Fruit fly (Drosophila melanogaster): ENCODE results near the gene CG9967.

CG9967 gene

dm6 chr2L:2382971-2383370 is 25.8 kb upstream of the CG9967 start, which contains the start of gene PIG-Wa (continued):
- TF ChIP-seq lov (optimal IDR thresholded peaks at IDR 0.05), result no peak
- TF ChIP-seq lov (GFP tag; IDR thresholded peaks at IDR 0.05), result no peak
- TF ChIP-seq CG2129 (GFP tag; IDR thresholded peaks at IDR 0.05; ENCODE audit: partially characterized antibody), result no peak
- TF ChIP-seq jing (GFP tag; optimal IDR thresholded peaks at IDR 0.05), result no peak
- TF ChIP-seq kni (GFP tag; optimal IDR thresholded peaks at IDR 0.05), result no peak
- TF ChIP-seq Dip3 (GFP tag; optimal IDR thresholded peaks at IDR 0.05), result no peak
- peak; percentile 40; the same call in 1 of the 2 replicates for TF ChIP-seq Scr (GFP tag; IDR thresholded peaks at IDR 0.05; ENCODE audit: partially characterized antibody)
- TF ChIP-seq CG9727 (GFP tag; optimal IDR thresholded peaks at IDR 0.05), result no peak
- TF ChIP-seq Gsc (GFP tag; IDR thresholded peaks at IDR 0.05), result no peak
- no peak for TF ChIP-seq CG14050 (GFP tag; IDR thresholded peaks at IDR 0.05)
- no peak for TF ChIP-seq CG18619 (GFP tag; optimal IDR thresholded peaks at IDR 0.05)
- TF ChIP-seq pan (optimal IDR thresholded peaks at IDR 0.05), result no peak
- no peak for TF ChIP-seq pan (GFP tag; optimal IDR thresholded peaks at IDR 0.05 in 1 of 2, IDR thresholded peaks at IDR 0.05 in 1 of 2)
- no peak for TF ChIP-seq Lim3 (GFP tag; IDR thresholded peaks at IDR 0.05)
- TF ChIP-seq H15 (GFP tag; IDR thresholded peaks at IDR 0.05), result no peak
- TF ChIP-seq Bgb (GFP tag; IDR thresholded peaks at IDR 0.05; ENCODE audit: partially characterized antibody), result peak; percentile 56
- TF ChIP-seq CG31365 (tag; optimal IDR thresholded peaks at IDR 0.05), result no peak
- no peak for TF ChIP-seq CG6765 (GFP tag; optimal IDR thresholded peaks at IDR 0.05)
- no peak for TF ChIP-seq Hr3 (GFP tag; optimal IDR thresholded peaks at IDR 0.05)
- TF ChIP-seq wor (GFP tag; IDR thresholded peaks at IDR 0.05), result no peak
- no peak for TF ChIP-seq Nf-YC (tag; optimal IDR thresholded peaks at IDR 0.05)
- TF ChIP-seq CG7987 (GFP tag; optimal IDR thresholded peaks at IDR 0.05), result no peak
- no peak for TF ChIP-seq CG9609 (GFP tag; optimal IDR thresholded peaks at IDR 0.05)
- TF ChIP-seq sd (tag; optimal IDR thresholded peaks at IDR 0.05), result peak; percentile 56
- no peak for TF ChIP-seq toy (GFP tag; IDR thresholded peaks at IDR 0.05)
- TF ChIP-seq otp (GFP tag; IDR thresholded peaks at IDR 0.05), result no peak
- TF ChIP-seq Opbp (GFP tag; IDR thresholded peaks at IDR 0.05; ENCODE audit: partially characterized antibody), result peak; percentile 70; the same call in 2 of the 3 replicates
- TF ChIP-seq sna (GFP tag; IDR thresholded peaks at IDR 0.05; ENCODE audit: partially characterized antibody), result no peak
- TF ChIP-seq CG18262 (tag; optimal IDR thresholded peaks at IDR 0.05), result no peak
- TF ChIP-seq btn (GFP tag; optimal IDR thresholded peaks at IDR 0.05), result no peak
- TF ChIP-seq Sry-δ (GFP tag; optimal IDR thresholded peaks at IDR 0.05), result peak; percentile 90
- no peak for TF ChIP-seq CG12744 (GFP tag; optimal IDR thresholded peaks at IDR 0.05)
- no peak for TF ChIP-seq Hr78 (GFP tag; optimal IDR thresholded peaks at IDR 0.05)
- TF ChIP-seq B-H1 (GFP tag; IDR thresholded peaks at IDR 0.05), result no peak
- TF ChIP-seq bcd (GFP tag; optimal IDR thresholded peaks at IDR 0.05), result no peak
- TF ChIP-seq ase (GFP tag; IDR thresholded peaks at IDR 0.05), result no peak
- no peak for TF ChIP-seq odd (GFP tag; optimal IDR thresholded peaks at IDR 0.05)
- TF ChIP-seq CG2116 (GFP tag; optimal IDR thresholded peaks at IDR 0.05), result peak; percentile 31
- no peak for TF ChIP-seq Camta (GFP tag; optimal IDR thresholded peaks at IDR 0.05)
- TF ChIP-seq Hr39 (optimal IDR thresholded peaks at IDR 0.05), result no peak
- TF ChIP-seq Dad (GFP tag; optimal IDR thresholded peaks at IDR 0.05), result no peak
- no peak for TF ChIP-seq CG33557 (GFP tag; optimal IDR thresholded peaks at IDR 0.05)
- TF ChIP-seq salm (tag; optimal IDR thresholded peaks at IDR 0.05), result no peak
- no peak for TF ChIP-seq CG4820 (GFP tag; optimal IDR thresholded peaks at IDR 0.05)
- TF ChIP-seq CG9817 (tag; optimal IDR thresholded peaks at IDR 0.05), result no peak
- TF ChIP-seq sim (GFP tag; IDR thresholded peaks at IDR 0.05), result no peak
- peak; percentile 62; the same call in 1 of the 3 replicates for TF ChIP-seq CG6791 (GFP tag; IDR thresholded peaks at IDR 0.05; ENCODE audit: partially characterized antibody)
- no peak for TF ChIP-seq knrl (GFP tag; IDR thresholded peaks at IDR 0.05; ENCODE audit: partially characterized antibody)
- TF ChIP-seq pho (GFP tag; optimal IDR thresholded peaks at IDR 0.05), result no peak
- TF ChIP-seq ttk (GFP tag; IDR thresholded peaks at IDR 0.05), result no peak
- no peak for TF ChIP-seq CG4404 (GFP tag; IDR thresholded peaks at IDR 0.05)
- TF ChIP-seq emc (GFP tag; optimal IDR thresholded peaks at IDR 0.05), result no peak
- TF ChIP-seq kay (GFP tag; optimal IDR thresholded peaks at IDR 0.05), result no peak
